Fruit fly (Drosophila melanogaster): ENCODE results near the gene CG11771.

CG11771 gene

DNA sequence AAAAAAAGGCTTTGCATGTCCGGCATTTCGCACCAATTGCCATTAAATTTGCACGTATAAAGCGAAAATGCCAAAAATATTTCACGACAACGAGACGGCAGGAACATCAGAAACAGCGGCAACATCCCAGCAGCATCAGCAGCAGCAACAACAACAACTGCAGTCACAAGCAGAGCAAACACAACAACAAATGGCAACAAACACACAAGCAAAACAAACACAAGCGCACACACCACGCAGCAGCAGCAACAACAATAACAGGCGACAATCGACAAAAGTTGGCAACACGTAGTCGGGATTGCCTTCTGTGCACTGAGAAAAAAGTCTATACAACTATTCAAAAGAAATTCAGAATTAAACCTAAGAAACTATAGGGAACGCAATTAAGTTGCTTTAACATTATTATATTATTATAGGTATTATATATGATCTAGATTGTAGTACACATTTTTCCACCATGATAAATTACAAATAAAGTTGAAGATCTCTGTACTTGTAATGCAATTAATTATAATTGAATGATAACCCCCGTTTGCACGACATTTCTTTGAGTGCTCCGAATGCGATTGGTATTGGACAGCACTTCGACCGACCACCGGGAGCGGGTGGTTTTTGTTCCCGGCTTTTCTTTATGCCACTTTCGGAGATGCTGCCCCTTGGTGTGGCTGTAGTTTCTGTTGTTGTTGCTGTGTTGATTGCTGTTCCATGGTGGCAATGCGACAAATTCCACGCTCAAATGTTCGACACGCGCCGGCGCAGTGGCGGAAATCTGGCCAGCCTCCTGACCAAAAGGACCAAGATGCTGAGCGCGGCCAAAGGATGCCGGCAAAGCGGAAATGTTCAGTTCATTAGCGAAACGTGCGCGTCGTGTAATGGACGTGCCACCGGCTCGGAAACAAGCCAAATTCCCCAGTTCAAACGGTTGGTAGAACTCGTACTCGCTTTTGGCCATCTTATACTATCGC, 52.0 kb downstream of the CG11771 start, which contains the start of gene tnc:
tnc (plus strand) TSS at position 848 of the 965 bp plus-strand sequence.
- TF ChIP-seq dac (GFP tag; optimal IDR thresholded peaks at IDR 0.05) (peak; percentile 67), Eip93F (GFP tag; optimal IDR thresholded peaks at IDR 0.05) (peak; percentile 55), CG8632 (GFP tag; optimal IDR thresholded peaks at IDR 0.05) (peak; percentile 80), CG8119 (GFP tag; IDR thresholded peaks at IDR 0.05) (peak; percentile 87), topi (GFP tag; optimal IDR thresholded peaks at IDR 0.05) (peak; percentile 78), Hr38 (GFP tag; optimal IDR thresholded peaks at IDR 0.05) (no peak), CG31627 (GFP tag; optimal IDR thresholded peaks at IDR 0.05) (peak; percentile 54), CG10631 (GFP tag; optimal IDR thresholded peaks at IDR 0.05) (peak; percentile 88), lz (GFP tag; optimal IDR thresholded peaks at IDR 0.05) (peak; percentile 74), CG6854 (GFP tag; optimal IDR thresholded peaks at IDR 0.05) (peak; percentile 50), Sox102F (GFP tag; optimal IDR thresholded peaks at IDR 0.05) (peak; percentile 73), Ets96B (tag; optimal IDR thresholded peaks at IDR 0.05) (peak; percentile 80), Sox15 (GFP tag; optimal IDR thresholded peaks at IDR 0.05) (peak; percentile 71), pdm3 (GFP tag; optimal IDR thresholded peaks at IDR 0.05) (peak; percentile 63), vri (GFP tag; optimal IDR thresholded peaks at IDR 0.05) (peak; percentile 58), CG1621 (tag; optimal IDR thresholded peaks at IDR 0.05) (peak; percentile 62), Met (GFP tag; optimal IDR thresholded peaks at IDR 0.05) (peak; percentile 64), CG6808 (GFP tag; optimal IDR thresholded peaks at IDR 0.05) (peak; percentile 78), fd59A (GFP tag; optimal IDR thresholded peaks at IDR 0.05) (peak; percentile 63), Eip75B (GFP tag; optimal IDR thresholded peaks at IDR 0.05) (peak; percentile 66), CG16779 (tag; optimal IDR thresholded peaks at IDR 0.05) (peak; percentile 45), ss (GFP tag; optimal IDR thresholded peaks at IDR 0.05) (peak; percentile 69), spab (GFP tag; optimal IDR thresholded peaks at IDR 0.05) (peak; percentile 76), dsx (GFP tag; optimal IDR thresholded peaks at IDR 0.05; ENCODE audit: poor library complexity, severe bottlenecking) (peak; percentile 84), CG34406 (GFP tag; optimal IDR thresholded peaks at IDR 0.05) (peak; percentile 84), CG3032 (tag; optimal IDR thresholded peaks at IDR 0.05) (peak; percentile 81), esn (GFP tag; optimal IDR thresholded peaks at IDR 0.05) (peak; percentile 89), CG11762 (GFP tag; optimal IDR thresholded peaks at IDR 0.05; ENCODE audit: insufficient read depth) (peak; percentile 68), Hr39 (GFP tag; optimal IDR thresholded peaks at IDR 0.05) (peak; percentile 60), acj6 (GFP tag; optimal IDR thresholded peaks at IDR 0.05) (peak; percentile 87), CG9139 (GFP tag; optimal IDR thresholded peaks at IDR 0.05) (peak; percentile 58), CG4318 (GFP tag; optimal IDR thresholded peaks at IDR 0.05) (peak; percentile 73), fd85E (GFP tag; optimal IDR thresholded peaks at IDR 0.05) (peak; percentile 24), Smox (GFP tag; optimal IDR thresholded peaks at IDR 0.05) (peak; percentile 71), CG8319 (GFP tag; optimal IDR thresholded peaks at IDR 0.05) (peak; percentile 67), CG11902 (GFP tag; optimal IDR thresholded peaks at IDR 0.05) (peak; percentile 70), Hr4 (GFP tag; optimal IDR thresholded peaks at IDR 0.05) (peak; percentile 67), fkh (GFP tag; optimal IDR thresholded peaks at IDR 0.05) (no peak), eg (GFP tag; IDR thresholded peaks at IDR 0.05) (peak; percentile 62), CG32006 (GFP tag; optimal IDR thresholded peaks at IDR 0.05) (peak; percentile 89), Sox14 (GFP tag; optimal IDR thresholded peaks at IDR 0.05) (peak; percentile 71), svp (GFP tag) (peak; percentile 88), Blimp-1 (GFP tag; optimal IDR thresholded peaks at IDR 0.05) (peak; percentile 72), CG15336 (GFP tag; IDR thresholded peaks at IDR 0.05) (peak; percentile 81; the same call in 1 of the 2 replicates), Lpt (GFP tag; optimal IDR thresholded peaks at IDR 0.05) (peak; percentile 71), Ets21C (GFP tag; optimal IDR thresholded peaks at IDR 0.05) (peak; percentile 48), net (GFP tag; optimal IDR thresholded peaks at IDR 0.05) (peak; percentile 79), CG6276 (GFP tag; optimal IDR thresholded peaks at IDR 0.05) (peak; percentile 69), CG6163 (GFP tag; IDR thresholded peaks at IDR 0.05) (peak; percentile 73)

Data from whole organism, prepupa.